Fruit fly (Drosophila melanogaster): Measurements from ENCODE around the gene CG15172.

Gene CG15172

DNA sequence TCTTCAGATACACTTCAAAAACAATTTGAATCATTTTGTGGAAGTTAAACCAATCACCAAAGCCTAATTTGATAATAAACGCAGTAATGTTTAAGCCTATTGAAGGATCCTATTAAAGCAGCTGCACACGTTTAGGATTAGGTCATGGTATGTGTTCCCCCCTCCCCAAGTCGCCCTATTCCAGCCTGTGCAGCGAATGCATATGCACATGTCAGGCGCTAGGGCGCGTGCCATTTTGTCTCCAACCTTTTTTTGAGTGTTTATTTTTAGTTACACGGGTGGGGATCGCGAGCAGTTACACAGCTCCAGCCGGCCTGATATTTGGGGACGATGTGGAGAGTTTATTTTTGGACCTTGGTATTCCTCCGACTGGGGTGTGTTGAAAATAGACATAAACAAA lies 14.8 kb downstream of the CG15172 start:
- no peak for TF ChIP-seq CG4360 (GFP tag; IDR thresholded peaks at IDR 0.05)
- no peak for TF ChIP-seq ems (GFP tag; optimal IDR thresholded peaks at IDR 0.05)
- no peak for TF ChIP-seq CG32532 (GFP tag; IDR thresholded peaks at IDR 0.05)
- no peak for TF ChIP-seq CG12942 (GFP tag; optimal IDR thresholded peaks at IDR 0.05)
- no peak for TF ChIP-seq CG5953 (GFP tag; IDR thresholded peaks at IDR 0.05)
- peak; percentile 14 for TF ChIP-seq CG2678 (tag; optimal IDR thresholded peaks at IDR 0.05)
- TF ChIP-seq CG11456 (GFP tag; IDR thresholded peaks at IDR 0.05): no peak
- TF ChIP-seq CrebB (tag; optimal IDR thresholded peaks at IDR 0.05): no peak
- no peak for TF ChIP-seq CG8290 (GFP tag; optimal IDR thresholded peaks at IDR 0.05)
- TF ChIP-seq CG8290 (tag; optimal IDR thresholded peaks at IDR 0.05): no peak
- TF ChIP-seq CG12769 (tag; optimal IDR thresholded peaks at IDR 0.05): peak; percentile 52
- TF ChIP-seq phol (tag; optimal IDR thresholded peaks at IDR 0.05): peak; percentile 24
- TF ChIP-seq corto (GFP tag; optimal IDR thresholded peaks at IDR 0.05): no peak
- no peak for TF ChIP-seq chinmo (GFP tag; IDR thresholded peaks at IDR 0.05; ENCODE audit: partially characterized antibody)
- no peak for TF ChIP-seq CG7271 (tag; optimal IDR thresholded peaks at IDR 0.05)
- no peak for TF ChIP-seq exex (tag; optimal IDR thresholded peaks at IDR 0.05)
- no peak for TF ChIP-seq disco-r (GFP tag; optimal IDR thresholded peaks at IDR 0.05)
- TF ChIP-seq sens (GFP tag): peak; percentile 66
- peak; percentile 54 for TF ChIP-seq twi (tag; optimal IDR thresholded peaks at IDR 0.05)
- TF ChIP-seq kay (GFP tag; optimal IDR thresholded peaks at IDR 0.05): no peak
- TF ChIP-seq Pdp1 (GFP tag; optimal IDR thresholded peaks at IDR 0.05): no peak
- TF ChIP-seq crp (GFP tag; optimal IDR thresholded peaks at IDR 0.05): no peak
- no peak for TF ChIP-seq CG13296 (GFP tag; optimal IDR thresholded peaks at IDR 0.05)
- no peak for TF ChIP-seq cad (GFP tag; optimal IDR thresholded peaks at IDR 0.05)
- TF ChIP-seq gro (GFP tag; optimal IDR thresholded peaks at IDR 0.05): no peak
- no peak for TF ChIP-seq C15 (GFP tag; IDR thresholded peaks at IDR 0.05)
- no peak for TF ChIP-seq tgo (GFP tag; IDR thresholded peaks at IDR 0.05)
- no peak for TF ChIP-seq stwl (tag; optimal IDR thresholded peaks at IDR 0.05)
- peak; percentile 15 for TF ChIP-seq Ets65A (GFP tag)
- peak; percentile 85 for TF ChIP-seq HLHmδ (GFP tag; optimal IDR thresholded peaks at IDR 0.05)
- TF ChIP-seq CG11085 (GFP tag; IDR thresholded peaks at IDR 0.05): no peak
- TF ChIP-seq CG17361 (GFP tag; IDR thresholded peaks at IDR 0.05): 0 out of 3 replicates have a peak, but pooled peaks have one; percentile 18
- TF ChIP-seq CG30403 (GFP tag; optimal IDR thresholded peaks at IDR 0.05): no peak
- TF ChIP-seq CG10462 (GFP tag; optimal IDR thresholded peaks at IDR 0.05): no peak
- no peak for TF ChIP-seq fd96Cb (tag; optimal IDR thresholded peaks at IDR 0.05)
- TF ChIP-seq E2f2 (GFP tag; IDR thresholded peaks at IDR 0.05): no peak
- no peak for TF ChIP-seq CG1792 (GFP tag; optimal IDR thresholded peaks at IDR 0.05)
- peak; percentile 12; the same call in 1 of the 3 replicates for TF ChIP-seq row (GFP tag; IDR thresholded peaks at IDR 0.05)
- no peak for TF ChIP-seq cg (GFP tag; optimal IDR thresholded peaks at IDR 0.05)
- TF ChIP-seq zf30C (GFP tag; optimal IDR thresholded peaks at IDR 0.05): no peak
- TF ChIP-seq CG11696 (GFP tag; IDR thresholded peaks at IDR 0.05): no peak

DNA sequence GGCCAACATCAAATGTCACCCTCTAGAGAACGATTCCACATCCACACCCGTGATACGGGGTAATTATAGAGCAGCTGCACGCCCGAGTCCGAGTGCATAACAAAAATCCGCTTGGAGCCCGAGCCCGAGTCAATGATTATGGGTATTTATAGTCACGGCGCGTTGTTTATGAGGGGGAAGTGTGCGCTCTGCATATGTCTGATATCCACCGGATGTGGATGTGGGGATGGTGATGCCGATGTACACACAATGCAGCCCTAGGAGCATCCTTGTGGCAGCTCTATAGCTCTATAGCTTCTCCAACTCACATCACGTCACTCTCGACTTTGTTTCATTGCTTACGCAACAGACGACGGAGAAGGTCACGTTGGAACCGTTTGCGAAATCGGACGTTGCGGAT lies 15.2 kb downstream of the CG15172 start:
- TF ChIP-seq ssp (GFP tag; IDR thresholded peaks at IDR 0.05): peak; percentile 13; the same call in 1 of the 2 replicates
- no peak for TF ChIP-seq jigr1 (GFP tag; IDR thresholded peaks at IDR 0.05)
- TF ChIP-seq tna (GFP tag; IDR thresholded peaks at IDR 0.05; ENCODE audit: partially characterized antibody): no peak
- no peak for TF ChIP-seq ase (GFP tag; IDR thresholded peaks at IDR 0.05)
- no peak for TF ChIP-seq Nf-YB (GFP tag; optimal IDR thresholded peaks at IDR 0.05)
- TF ChIP-seq gro (GFP tag; optimal IDR thresholded peaks at IDR 0.05): no peak
- no peak for TF ChIP-seq onecut (GFP tag; IDR thresholded peaks at IDR 0.05)
- no peak for TF ChIP-seq grau (tag; optimal IDR thresholded peaks at IDR 0.05)
- no peak for TF ChIP-seq CG12219 (GFP tag; optimal IDR thresholded peaks at IDR 0.05)
- 0 out of 3 replicates have a peak, but pooled peaks have one; percentile 29 for TF ChIP-seq CG14860 (GFP tag; IDR thresholded peaks at IDR 0.05; ENCODE audit: partially characterized antibody)
- no peak for TF ChIP-seq CG18011 (GFP tag; optimal IDR thresholded peaks at IDR 0.05)
- no peak for TF ChIP-seq CG12391 (tag; optimal IDR thresholded peaks at IDR 0.05)
- peak in 1 of 2 experiments; percentile 59 for TF ChIP-seq Pdp1 (GFP tag; optimal IDR thresholded peaks at IDR 0.05)
- TF ChIP-seq Drgx (GFP tag; IDR thresholded peaks at IDR 0.05): 0 out of 2 replicates have a peak, but pooled peaks have one; percentile 9
- no peak for TF ChIP-seq dmrt11E (tag; optimal IDR thresholded peaks at IDR 0.05)
